Worm (Caenorhabditis elegans): ENCODE measurements around the gene taf-6.1.

taf-6.1 gene

ce11 chrII:1131821-1132220 lies 4.0 kb downstream of the taf-6.1 start:
- TF ChIP-seq zfh-2 (GFP tag; conservative IDR thresholded peaks at IDR 0.05), result peak; percentile 65
- TF ChIP-seq aptf-2 (GFP tag; conservative IDR thresholded peaks at IDR 0.05), result no peak
- TF ChIP-seq ceh-58 (GFP tag; IDR thresholded peaks at IDR 0.05), result no peak

ce11 chrII:1132750-1133149 lies 5.0 kb downstream of the taf-6.1 start:
- TF ChIP-seq akir-1 (GFP tag; optimal IDR thresholded peaks at IDR 0.05) (no peak), ceh-58 (GFP tag; IDR thresholded peaks at IDR 0.05) (no peak), egl-44 (GFP tag; IDR thresholded peaks at IDR 0.05) (no peak), ceh-79 (tag; optimal IDR thresholded peaks at IDR 0.05) (no peak), ztf-18 (tag; optimal IDR thresholded peaks at IDR 0.05) (no peak), rpc-1 (optimal IDR thresholded peaks at IDR 0.05) (no peak), rpc-1 (tag; optimal IDR thresholded peaks at IDR 0.05) (no peak), lin-54 (GFP tag; optimal IDR thresholded peaks at IDR 0.05) (peak; percentile 31), F37B4.10 (GFP tag; IDR thresholded peaks at IDR 0.05) (no peak), B0035.1 (tag; optimal IDR thresholded peaks at IDR 0.05) (no peak), ztf-25 (GFP tag; IDR thresholded peaks at IDR 0.05) (no peak), mcd-1 (GFP tag; IDR thresholded peaks at IDR 0.05) (peak; percentile 70), madf-8 (GFP tag; conservative IDR thresholded peaks at IDR 0.05) (no peak)

- TF ChIP-seq madf-6 (GFP tag; IDR thresholded peaks at IDR 0.05), result no peak
- TF ChIP-seq Y79H2A.3 (GFP tag; conservative IDR thresholded peaks at IDR 0.05), result no peak
- TF ChIP-seq lin-40 (tag; optimal IDR thresholded peaks at IDR 0.05), result no peak
- no peak for TF ChIP-seq efl-1 (GFP tag; optimal IDR thresholded peaks at IDR 0.05)
- no peak for TF ChIP-seq dpff-1 (tag; optimal IDR thresholded peaks at IDR 0.05)
- TF ChIP-seq sdz-38 (tag; optimal IDR thresholded peaks at IDR 0.05), result no peak
- TF ChIP-seq lin-35 (GFP tag; optimal IDR thresholded peaks at IDR 0.05), result no peak
- TF ChIP-seq madf-8 (GFP tag; conservative IDR thresholded peaks at IDR 0.05), result no peak
- TF ChIP-seq ceh-91 (GFP tag; IDR thresholded peaks at IDR 0.05), result no peak
- TF ChIP-seq C06A6.2 (GFP tag; conservative IDR thresholded peaks at IDR 0.05), result no peak
- TF ChIP-seq hmg-20 (GFP tag; IDR thresholded peaks at IDR 0.05), result no peak
- TF ChIP-seq lsl-1 (GFP tag; optimal IDR thresholded peaks at IDR 0.05), result no peak
- peak; percentile 20 for TF ChIP-seq lin-54 (GFP tag; optimal IDR thresholded peaks at IDR 0.05)
- TF ChIP-seq attf-5 (GFP tag; optimal IDR thresholded peaks at IDR 0.05), result no peak
- TF ChIP-seq hlh-12 (tag; optimal IDR thresholded peaks at IDR 0.05), result no peak
- TF ChIP-seq ceh-100 (GFP tag; IDR thresholded peaks at IDR 0.05), result peak; percentile 29; the same call in 1 of the 2 replicates
- TF ChIP-seq xnd-1 (tag; optimal IDR thresholded peaks at IDR 0.05), result no peak
- TF ChIP-seq mcd-1 (GFP tag; IDR thresholded peaks at IDR 0.05), result peak; percentile 77
- TF ChIP-seq tbx-9 (tag; optimal IDR thresholded peaks at IDR 0.05; ENCODE audit: borderline replicate concordance), result no peak
- no peak for TF ChIP-seq ekl-4 (GFP tag; IDR thresholded peaks at IDR 0.05)
Observed at ce11 chrII:1133295-1133694, 5.5 kb downstream of the taf-6.1 start.

ce11 chrII:1134314-1135108 lies 6.7 kb downstream of the taf-6.1 start:
- TF ChIP-seq attf-3 (GFP tag; conservative IDR thresholded peaks at IDR 0.05) (peak; percentile 77), F33H1.4 (GFP tag; IDR thresholded peaks at IDR 0.05) (peak; percentile 64), athp-1 (tag; optimal IDR thresholded peaks at IDR 0.05) (peak; percentile 0), egrh-3 (GFP tag; IDR thresholded peaks at IDR 0.05) (peak; percentile 66), pbrm-1 (GFP tag; IDR thresholded peaks at IDR 0.05) (peak; percentile 83), hsf-1 (GFP tag; IDR thresholded peaks at IDR 0.05) (peak; percentile 90), attf-5 (GFP tag; optimal IDR thresholded peaks at IDR 0.05) (peak; percentile 52), Y53G8AR.9 (GFP tag; conservative IDR thresholded peaks at IDR 0.05) (peak; percentile 67; the same call in 1 of the 2 replicates), zim-3 (tag; optimal IDR thresholded peaks at IDR 0.05) (peak; percentile 18), ztf-25 (GFP tag; IDR thresholded peaks at IDR 0.05) (peak; percentile 68; the same call in 1 of the 2 replicates), lin-54 (GFP tag; optimal IDR thresholded peaks at IDR 0.05) (peak; percentile 69), C17E4.6 (GFP tag; IDR thresholded peaks at IDR 0.05) (peak; percentile 56; the same call in 1 of the 2 replicates), hmg-1.2 (GFP tag; IDR thresholded peaks at IDR 0.05) (peak; percentile 23), K11D2.4 (GFP tag; IDR thresholded peaks at IDR 0.05) (peak; percentile 60), madf-6 (GFP tag; IDR thresholded peaks at IDR 0.05) (peak; percentile 63), B0019.2 (GFP tag; conservative IDR thresholded peaks at IDR 0.05) (peak; percentile 79)
